Worm (Caenorhabditis elegans): ENCODE results near the gene dgk-5.

- no peak for TF ChIP-seq ztf-23 (GFP tag; IDR thresholded peaks at IDR 0.05)
- no peak for TF ChIP-seq tab-1 (GFP tag; IDR thresholded peaks at IDR 0.05)
- TF ChIP-seq med-1 (GFP tag; optimal IDR thresholded peaks at IDR 0.05; ENCODE audit: insufficient read depth): no peak
- no peak for TF ChIP-seq ref-1 (GFP tag; conservative IDR thresholded peaks at IDR 0.05)
These were observed 22.9 kb upstream of the dgk-5 start for ce11 chrII:6493709-6494326.

All from whole organism, midembryonic.